Worm (Caenorhabditis elegans): ENCODE data around the gene R05G9R.1.

ce11 chrII:6498609-6499008 is 15.2 kb downstream of the R05G9R.1 start:
- TF ChIP-seq sptf-1 (tag; optimal IDR thresholded peaks at IDR 0.05) (no peak), mls-2 (tag; optimal IDR thresholded peaks at IDR 0.05) (no peak)

Data from whole organism, mixed stage, embryonic.